Fruit fly (Drosophila melanogaster): Measurements from ENCODE around the gene CG10588.

dm6 chr3L:20951477-20952120, 5.1 kb upstream of the CG10588 start:
- TF ChIP-seq chn (GFP tag; optimal IDR thresholded peaks at IDR 0.05) = no peak
- no peak for TF ChIP-seq Antp (GFP tag; optimal IDR thresholded peaks at IDR 0.05)

All from whole organism, embryonic.